Fruit fly (Drosophila melanogaster) whole organism, prepupa: ENCODE results near the gene CG5909.

ENCODE experiments used
- CG10631 ChIP-seq: fragments of 200-800 bp; sonication (Bioruptor generic); optimal IDR thresholded peaks from 2 replicates; lab custom pipeline; 2016; ENCODE audit warnings: missing biosample characterization, missing genetic modification characterization
- CG11902 ChIP-seq: fragments of 200-800 bp; sonication (Bioruptor generic); optimal IDR thresholded peaks from 3 replicates; lab custom pipeline; 2016; ENCODE audit warnings: missing biosample characterization, missing genetic modification characterization
- CG1621 ChIP-seq: fragments of 200-800 bp; sonication (Bioruptor generic); optimal IDR thresholded peaks from 3 replicates; lab custom pipeline; 2018; ENCODE audit warnings: missing biosample characterization, mild to moderate bottlenecking, missing genetic modification characterization
- CG16779 ChIP-seq: fragments of 200-800 bp; sonication (Bioruptor generic); optimal IDR thresholded peaks from 3 replicates; lab custom pipeline; 2017; ENCODE audit warnings: missing biosample characterization, mild to moderate bottlenecking, missing genetic modification characterization
- CG31627 ChIP-seq: fragments of 200-800 bp; sonication (Bioruptor generic); optimal IDR thresholded peaks from 3 replicates; lab custom pipeline; 2016; ENCODE audit warnings: missing biosample characterization, missing genetic modification characterization
- CG32006 ChIP-seq: fragments of 200-800 bp; sonication (Bioruptor generic); optimal IDR thresholded peaks from 3 replicates; lab custom pipeline; 2017; ENCODE audit warnings: missing biosample characterization, mild to moderate bottlenecking, missing genetic modification characterization
- CG3919 ChIP-seq: fragments of 200-800 bp; sonication (Bioruptor generic); optimal IDR thresholded peaks from 3 replicates; lab custom pipeline; 2016; ENCODE audit warnings: missing biosample characterization, missing genetic modification characterization
- CG4318 ChIP-seq: fragments of 200-800 bp; sonication (Bioruptor generic); optimal IDR thresholded peaks from 3 replicates; lab custom pipeline; 2017; ENCODE audit warnings: missing biosample characterization, mild to moderate bottlenecking, missing genetic modification characterization
- CG6163 ChIP-seq: fragments of 200-800 bp; sonication (Bioruptor generic); IDR thresholded peaks from 3 replicates; pipeline ENCODE4 v1.3.6; 2022; ENCODE audit warnings: missing biosample characterization, missing genetic modification characterization
- CG6276 ChIP-seq: fragments of 200-800 bp; sonication (Bioruptor generic); optimal IDR thresholded peaks from 2 replicates; lab custom pipeline; 2017; ENCODE audit warnings: missing biosample characterization, mild to moderate bottlenecking, missing genetic modification characterization
- CG6792 ChIP-seq: fragments of 200-800 bp; sonication (Bioruptor generic); optimal IDR thresholded peaks from 3 replicates; lab custom pipeline; 2016; ENCODE audit warnings: missing biosample characterization, missing genetic modification characterization
- CG6808 ChIP-seq: fragments of 200-800 bp; sonication (Bioruptor generic); optimal IDR thresholded peaks from 3 replicates; lab custom pipeline; 2017; ENCODE audit warnings: missing biosample characterization, missing genetic modification characterization, mild to moderate bottlenecking, moderate library complexity, missing genetic modification reagents
- CG6854 ChIP-seq: fragments of 200-800 bp; sonication (Bioruptor generic); optimal IDR thresholded peaks from 2 replicates; lab custom pipeline; 2017; ENCODE audit warnings: missing biosample characterization, mild to moderate bottlenecking, missing genetic modification characterization
- CG8119 ChIP-seq: fragments of 200-800 bp; sonication (Bioruptor generic); IDR thresholded peaks from 3 replicates; pipeline ENCODE4 v1.3.6; 2022; ENCODE audit warnings: missing biosample characterization, missing genetic modification characterization
- CG8319 ChIP-seq: fragments of 200-800 bp; sonication (Bioruptor generic); optimal IDR thresholded peaks from 3 replicates; lab custom pipeline; 2016; ENCODE audit warnings: missing biosample characterization, missing genetic modification characterization
- CG8632 ChIP-seq: fragments of 200-800 bp; sonication (Bioruptor generic); optimal IDR thresholded peaks from 3 replicates; lab custom pipeline; 2016; ENCODE audit warnings: missing biosample characterization, missing genetic modification characterization
- Eip78C ChIP-seq: fragments of 200-800 bp; sonication (Bioruptor generic); peaks from one replicate; lab custom pipeline; 2016; ENCODE audit warnings: missing biosample characterization, missing genetic modification characterization
- Eip93F ChIP-seq: fragments of 200-800 bp; sonication (Bioruptor generic); optimal IDR thresholded peaks from 2 replicates; lab custom pipeline; 2016; ENCODE audit warnings: missing biosample characterization, mild to moderate bottlenecking, missing genetic modification characterization
- Ets21C ChIP-seq: fragments of 200-800 bp; sonication (Bioruptor generic); optimal IDR thresholded peaks from 3 replicates; lab custom pipeline; 2016; ENCODE audit warnings: missing biosample characterization, missing genetic modification characterization
- Hr39 ChIP-seq: fragments of 200-800 bp; sonication (Bioruptor generic); optimal IDR thresholded peaks from 2 replicates; lab custom pipeline; 2016; ENCODE audit warnings: missing biosample characterization, missing genetic modification characterization
- Lpt ChIP-seq: fragments of 200-800 bp; sonication (Bioruptor generic); optimal IDR thresholded peaks from 3 replicates; lab custom pipeline; 2016; ENCODE audit warnings: missing biosample characterization, missing genetic modification characterization
- Met ChIP-seq: fragments of 200-800 bp; sonication (Bioruptor generic); optimal IDR thresholded peaks from 3 replicates; lab custom pipeline; 2016; ENCODE audit warnings: missing biosample characterization, missing genetic modification characterization
- OdsH ChIP-seq: fragments of 200-800 bp; sonication (Bioruptor generic); optimal IDR thresholded peaks from 3 replicates; lab custom pipeline; 2016; ENCODE audit warnings: missing biosample characterization, missing genetic modification characterization
- Sox15 ChIP-seq: fragments of 200-800 bp; sonication (Bioruptor generic); optimal IDR thresholded peaks from 3 replicates; lab custom pipeline; 2016; ENCODE audit warnings: missing biosample characterization, missing genetic modification characterization
- acj6 ChIP-seq: fragments of 200-800 bp; sonication (Bioruptor generic); optimal IDR thresholded peaks from 3 replicates; lab custom pipeline; 2016; ENCODE audit warnings: missing biosample characterization, missing genetic modification characterization
- cyc ChIP-seq: fragments of 200-800 bp; sonication (Bioruptor generic); optimal IDR thresholded peaks from 3 replicates; lab custom pipeline; 2016; ENCODE audit warnings: missing biosample characterization, missing genetic modification characterization
- dac ChIP-seq: fragments of 200-800 bp; sonication (Bioruptor generic); optimal IDR thresholded peaks from 2 replicates; lab custom pipeline; 2017; ENCODE audit warnings: missing biosample characterization, mild to moderate bottlenecking, missing genetic modification characterization
- dsx ChIP-seq: fragments of 200-800 bp; optimal IDR thresholded peaks from 3 replicates; lab custom pipeline; 2019; ENCODE audit warnings: missing biosample characterization, mild to moderate bottlenecking, missing genetic modification characterization, moderate library complexity; ENCODE audit not compliant: poor library complexity, severe bottlenecking
- eg ChIP-seq: fragments of 200-800 bp; sonication (Bioruptor generic); IDR thresholded peaks from 3 replicates; pipeline ENCODE4 v1.3.6; 2022; ENCODE audit warnings: missing biosample characterization, missing genetic modification characterization
- fd59A ChIP-seq: fragments of 200-800 bp; sonication (Bioruptor generic); optimal IDR thresholded peaks from 2 replicates; lab custom pipeline; 2017; ENCODE audit warnings: missing biosample characterization, mild to moderate bottlenecking, missing genetic modification characterization, missing genetic modification reagents
- fd85E ChIP-seq: fragments of 200-800 bp; sonication (Bioruptor generic); optimal IDR thresholded peaks from 3 replicates; lab custom pipeline; 2016; ENCODE audit warnings: missing biosample characterization, missing genetic modification characterization
- fkh ChIP-seq: fragments of 200-800 bp; sonication (Bioruptor generic); optimal IDR thresholded peaks from 3 replicates; lab custom pipeline; 2017; ENCODE audit warnings: missing biosample characterization, mild to moderate bottlenecking, missing genetic modification characterization, moderate library complexity
- net ChIP-seq: fragments of 200-800 bp; sonication (Bioruptor generic); optimal IDR thresholded peaks from 3 replicates; lab custom pipeline; 2016; ENCODE audit warnings: missing biosample characterization, missing genetic modification characterization
- salr ChIP-seq, 2 experiments: fragments of 200-800 bp; sonication (Bioruptor generic); optimal IDR thresholded peaks; 3 replicates each; lab custom pipeline; 2016 to 2018; ENCODE audit warnings: missing biosample characterization in 2 of 2, missing genetic modification characterization in 2 of 2, mild to moderate bottlenecking in 1 of 2
- ss ChIP-seq, 2 experiments: fragments of 200-800 bp; sonication (Bioruptor generic); optimal IDR thresholded peaks; 2 replicates in 1 of 2; 3 replicates in 1 of 2; lab custom pipeline; 2017 to 2018; ENCODE audit warnings: mild to moderate bottlenecking in 2 of 2, missing biosample characterization in 2 of 2, missing genetic modification characterization in 2 of 2, moderate library complexity in 1 of 2
- topi ChIP-seq: fragments of 200-800 bp; sonication (Bioruptor generic); optimal IDR thresholded peaks from 3 replicates; lab custom pipeline; 2016; ENCODE audit warnings: missing biosample characterization, missing genetic modification characterization
- vri ChIP-seq: fragments of 200-800 bp; sonication (Bioruptor generic); optimal IDR thresholded peaks from 3 replicates; lab custom pipeline; 2016; ENCODE audit warnings: missing biosample characterization, mild to moderate bottlenecking, missing genetic modification characterization

The CG5909 gene

dm6 chr3R:27139963-27140362, 21.0 kb upstream of the CG5909 start (continued):
- peak; percentile 80 for TF ChIP-seq topi (GFP tag; lab: Kevin White, UChicago)
- peak; percentile 82 for TF ChIP-seq Sox15 (GFP tag; lab: Kevin White, UChicago)
- peak; percentile 13 for TF ChIP-seq fd59A (GFP tag; lab: Kevin White, UChicago)
- TF ChIP-seq eg (GFP tag; lab: Robert Waterston, UW): peak; percentile 32; the same call in 1 of the 3 replicates
- peak; percentile 37 for TF ChIP-seq CG10631 (GFP tag; lab: Kevin White, UChicago)
- TF ChIP-seq fkh (GFP tag; lab: Kevin White, UChicago): no peak
- TF ChIP-seq CG11902 (GFP tag; lab: Kevin White, UChicago): peak; percentile 72
- peak; percentile 62 for TF ChIP-seq Eip93F (GFP tag; lab: Kevin White, UChicago)
- peak; percentile 12 for TF ChIP-seq CG6808
- TF ChIP-seq CG8632: peak; percentile 60
- TF ChIP-seq dac (GFP tag; lab: Kevin White, UChicago): no peak
- peak; percentile 38; the same call in 1 of the 3 replicates for TF ChIP-seq CG6163 (GFP tag; lab: Robert Waterston, UW)
- TF ChIP-seq CG1621 (tag; lab: Kevin White, UChicago): peak; percentile 15
- peak; percentile 21 for TF ChIP-seq CG6854 (GFP tag; lab: Kevin White, UChicago)
- peak; percentile 38 for TF ChIP-seq net
- TF ChIP-seq salr (GFP tag; optimal IDR thresholded peaks at IDR 0.05; lab: Kevin White, UChicago): peak in 1 of 2 experiments; percentile 45
- peak; percentile 14 for TF ChIP-seq dsx (GFP tag; lab: Kevin White, UChicago)

- TF ChIP-seq fkh (GFP tag; lab: Kevin White, UChicago) (peak; percentile 61), CG6163 (GFP tag; lab: Robert Waterston, UW) (no peak)
Observed at dm6 chr3R:27148812-27149769, 11.9 kb upstream of the CG5909 start.

- TF ChIP-seq vri (GFP tag; lab: Kevin White, UChicago): peak; percentile 33
- TF ChIP-seq CG6276 (GFP tag; lab: Kevin White, UChicago): peak; percentile 16
- TF ChIP-seq dac (GFP tag; lab: Kevin White, UChicago): no peak
- no peak for TF ChIP-seq CG31627 (GFP tag; lab: Kevin White, UChicago)
- TF ChIP-seq CG16779 (tag; lab: Kevin White, UChicago): peak; percentile 37
- TF ChIP-seq CG6854 (GFP tag; lab: Kevin White, UChicago): no peak
- peak; percentile 57 for TF ChIP-seq Eip78C (GFP tag; lab: Kevin White, UChicago)
Observed at dm6 chr3R:27149884-27150676, 10.9 kb upstream of the CG5909 start.

dm6 chr3R:27150685-27151515, 10.1 kb upstream of the CG5909 start, which contains the start of gene CG6051:
CG6051 (minus strand) TSS chr3R:27151069.
- no peak for TF ChIP-seq eg (GFP tag; lab: Robert Waterston, UW)
- TF ChIP-seq Sox15 (GFP tag; lab: Kevin White, UChicago): peak; percentile 34
- TF ChIP-seq acj6: peak; percentile 42
- TF ChIP-seq Lpt (GFP tag; lab: Kevin White, UChicago): no peak
- no peak for TF ChIP-seq Eip93F (GFP tag; lab: Kevin White, UChicago)
- peak; percentile 62 for TF ChIP-seq CG32006 (GFP tag; lab: Kevin White, UChicago)
- TF ChIP-seq Hr39: peak; percentile 48
- peak; percentile 36 for TF ChIP-seq Ets21C (GFP tag; lab: Kevin White, UChicago)
- TF ChIP-seq ss (GFP tag; optimal IDR thresholded peaks at IDR 0.05; lab: Kevin White, UChicago): peak; percentile 41 to 46
- peak; percentile 2 for TF ChIP-seq CG4318 (GFP tag; lab: Kevin White, UChicago)
- TF ChIP-seq CG11902 (GFP tag; lab: Kevin White, UChicago): no peak
- no peak for TF ChIP-seq fd85E (GFP tag; lab: Kevin White, UChicago)
- peak; percentile 44 for TF ChIP-seq cyc (GFP tag; lab: Kevin White, UChicago)
- TF ChIP-seq CG8119 (GFP tag; lab: Robert Waterston, UW): no peak
- TF ChIP-seq CG31627 (GFP tag; lab: Kevin White, UChicago): peak; percentile 61
- no peak for TF ChIP-seq dac (GFP tag; lab: Kevin White, UChicago)
- TF ChIP-seq Met (GFP tag; lab: Kevin White, UChicago): no peak
- peak; percentile 28 for TF ChIP-seq CG6792 (GFP tag; lab: Kevin White, UChicago)
- no peak for TF ChIP-seq CG1621 (tag; lab: Kevin White, UChicago)
- no peak for TF ChIP-seq CG8319 (GFP tag; lab: Kevin White, UChicago)
- peak; percentile 54 for TF ChIP-seq CG3919
- peak; percentile 38 for TF ChIP-seq OdsH (GFP tag; lab: Kevin White, UChicago)
- peak; percentile 55 for TF ChIP-seq CG6276 (GFP tag; lab: Kevin White, UChicago)
- peak; percentile 16 for TF ChIP-seq net
